Fruit fly (Drosophila melanogaster) whole organism, adult: Measurements from ENCODE around the gene CG32984.

Source experiments
- CG11617 ChIP-seq: fragments of 200-800 bp; sonication (Bioruptor generic); optimal IDR thresholded peaks from 2 replicates; lab custom pipeline; 2017; ENCODE audit warnings: mild to moderate bottlenecking, missing biosample characterization, missing genetic modification reagents, missing genetic modification characterization
- CG12768 ChIP-seq: fragments of 200-800 bp; sonication (Bioruptor generic); optimal IDR thresholded peaks from 2 replicates; lab custom pipeline; 2017; ENCODE audit warnings: missing biosample characterization, missing genetic modification characterization, mild to moderate bottlenecking, moderate library complexity, missing genetic modification reagents
- CG1620 ChIP-seq: fragments of 200-800 bp; sonication (Bioruptor generic); optimal IDR thresholded peaks from 2 replicates; lab custom pipeline; 2016; ENCODE audit warnings: missing biosample characterization, missing genetic modification characterization
- CG33017 ChIP-seq: fragments of 200-800 bp; sonication (Bioruptor generic); optimal IDR thresholded peaks from 2 replicates; lab custom pipeline; 2018; ENCODE audit warnings: missing biosample characterization, mild to moderate bottlenecking, missing genetic modification characterization, moderate library complexity
- CG7045 ChIP-seq: fragments of 200-800 bp; sonication (Bioruptor generic); optimal IDR thresholded peaks from 2 replicates; lab custom pipeline; 2017; ENCODE audit warnings: missing biosample characterization, mild to moderate bottlenecking, missing genetic modification characterization
- CG7101 ChIP-seq: fragments of 200-800 bp; sonication (Bioruptor generic); optimal IDR thresholded peaks from 2 replicates; lab custom pipeline; 2018; ENCODE audit warnings: missing biosample characterization, mild to moderate bottlenecking, missing genetic modification characterization, moderate library complexity
- Clk ChIP-seq: fragments of 200-800 bp; sonication (Bioruptor generic); optimal IDR thresholded peaks from 2 replicates; lab custom pipeline; 2017; ENCODE audit warnings: missing biosample characterization, missing genetic modification characterization
- Crg-1 ChIP-seq: fragments of 200-800 bp; sonication (Bioruptor generic); optimal IDR thresholded peaks from 2 replicates; lab custom pipeline; 2016; ENCODE audit warnings: missing biosample characterization, missing genetic modification characterization
- cic ChIP-seq: fragments of 200-800 bp; sonication (Bioruptor generic); optimal IDR thresholded peaks from 2 replicates; lab custom pipeline; 2017; ENCODE audit warnings: missing biosample characterization, mild to moderate bottlenecking, missing genetic modification characterization, moderate library complexity
- cnc ChIP-seq, 2 experiments: fragments of >200 bp; optimal IDR thresholded peaks; 2 replicates each; lab custom pipeline; 2017
- kay ChIP-seq: fragments of 200-800 bp; sonication (Bioruptor generic); peaks from one replicate; lab custom pipeline; 2016; ENCODE audit warnings: missing biosample characterization, missing genetic modification characterization, borderline replicate concordance
- pad ChIP-seq: fragments of 200-800 bp; sonication (Bioruptor generic); optimal IDR thresholded peaks from 3 replicates; lab custom pipeline; 2017; ENCODE audit warnings: missing biosample characterization, missing genetic modification characterization, mild to moderate bottlenecking, moderate library complexity, missing genetic modification reagents

CG32984 gene

DNA sequence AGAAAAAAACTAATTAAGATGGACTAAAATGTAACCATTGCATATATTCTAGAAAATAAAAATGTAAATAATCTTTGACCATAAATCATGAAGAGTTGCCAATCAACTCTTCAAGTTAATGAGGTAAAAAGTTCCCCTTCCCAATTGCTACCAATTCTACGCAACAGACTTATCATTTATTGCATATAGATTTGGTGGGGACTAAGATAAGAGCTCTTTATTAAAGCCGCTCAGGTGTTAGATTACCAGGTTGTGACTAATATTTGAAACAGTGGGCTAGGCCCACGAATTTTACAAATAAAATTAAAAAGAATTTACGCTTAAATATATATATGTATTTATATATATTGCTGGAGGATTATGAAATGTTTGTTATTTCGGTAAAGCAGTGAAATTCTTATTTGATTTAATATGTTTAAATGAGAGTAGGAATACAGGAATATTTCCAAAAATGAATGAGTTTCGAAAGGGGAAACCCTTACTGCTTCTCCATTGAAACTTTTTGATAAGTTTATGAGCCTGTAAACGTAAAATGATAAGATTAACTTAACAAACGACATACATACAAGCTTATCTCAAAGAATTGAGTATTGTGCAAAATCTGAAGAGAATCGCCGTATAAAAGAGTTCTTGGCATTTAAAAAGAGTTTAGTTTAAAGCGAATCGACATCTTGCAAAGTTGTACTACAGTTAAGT, 46.9 kb downstream of the CG32984 start, which contains the start of gene CG13102:
Gene CG13102, plus strand, starts transcription at position 646 of the 696 bp plus-strand sequence.
- TF ChIP-seq Crg-1 (no peak), cnc (optimal IDR thresholded peaks at IDR 0.05; lab: Kevin White, UChicago) (no peak), CG12768 (GFP tag; lab: Kevin White, UChicago) (no peak), CG11617 (GFP tag; lab: Kevin White, UChicago) (no peak), cic (GFP tag; lab: Kevin White, UChicago) (peak; percentile 82), CG7045 (GFP tag; lab: Kevin White, UChicago) (no peak), kay (GFP tag; lab: Kevin White, UChicago) (peak; percentile 39), CG1620 (GFP tag; lab: Kevin White, UChicago) (no peak), CG7101 (tag; lab: Kevin White, UChicago) (no peak), Clk (GFP tag; lab: Kevin White, UChicago) (no peak), CG33017 (tag; lab: Kevin White, UChicago) (peak; percentile 31)

DNA sequence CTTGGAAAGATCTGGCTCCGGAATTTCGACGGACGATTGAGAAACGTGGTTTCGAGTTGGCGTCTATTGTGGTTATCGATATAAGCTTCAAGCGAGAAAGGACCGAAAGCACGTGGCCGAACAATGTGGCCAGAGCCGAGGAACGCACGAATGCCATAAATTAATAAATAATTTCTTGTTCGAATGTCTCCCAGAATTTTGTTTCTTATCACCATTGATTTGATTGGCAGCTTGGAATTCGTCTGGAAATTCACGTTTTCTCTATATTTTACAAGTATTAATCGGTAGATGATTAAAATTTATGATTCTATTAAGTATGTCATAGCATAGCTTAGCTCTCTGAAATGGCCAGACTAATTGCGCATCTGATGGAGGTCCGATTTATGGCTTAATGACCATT, 49.2 kb downstream of the CG32984 start, which contains the start of gene Rcd-1r:
Gene Rcd-1r, minus strand, starts transcription at position 101 of the 400 bp plus-strand sequence.
- no peak for TF ChIP-seq cic (GFP tag; lab: Kevin White, UChicago)
- TF ChIP-seq pad (GFP tag; lab: Kevin White, UChicago): no peak
